Worm (Caenorhabditis elegans) whole organism, L3 larva: ENCODE measurements around the gene Y53F4B.23.

Source experiments
- aly-2 ChIP-seq: fragments of 150-350 bp; optimal IDR thresholded peaks from 2 replicates; lab custom pipeline; 2014; ENCODE audit warnings: missing biosample characterization, missing genetic modification characterization
- fkh-10 ChIP-seq: sonication (generic microtip); optimal IDR thresholded peaks from 2 replicates; lab custom pipeline; 2017; ENCODE audit warnings: missing biosample characterization, missing genetic modification reagents, missing genetic modification characterization
- lin-39 ChIP-seq: fragments of 150-350 bp; optimal IDR thresholded peaks from 2 replicates; lab custom pipeline; 2018; ENCODE audit warnings: missing biosample characterization, missing genetic modification reagents, missing genetic modification characterization
- nhr-76 ChIP-seq: fragments of 150-350 bp; sonication (generic microtip); optimal IDR thresholded peaks from 5 replicates; lab custom pipeline; 2014; ENCODE audit warnings: missing biosample characterization, missing genetic modification characterization
- tbx-2 ChIP-seq: sonication (generic microtip); optimal IDR thresholded peaks from 2 replicates; lab custom pipeline; 2016; ENCODE audit warnings: mild to moderate bottlenecking, missing genetic modification characterization, missing compliant biosample characterization
- zag-1 ChIP-seq: fragments of 150-350 bp; optimal IDR thresholded peaks from 2 replicates; lab custom pipeline; 2014; ENCODE audit warnings: missing biosample characterization, missing genetic modification characterization

DNA sequence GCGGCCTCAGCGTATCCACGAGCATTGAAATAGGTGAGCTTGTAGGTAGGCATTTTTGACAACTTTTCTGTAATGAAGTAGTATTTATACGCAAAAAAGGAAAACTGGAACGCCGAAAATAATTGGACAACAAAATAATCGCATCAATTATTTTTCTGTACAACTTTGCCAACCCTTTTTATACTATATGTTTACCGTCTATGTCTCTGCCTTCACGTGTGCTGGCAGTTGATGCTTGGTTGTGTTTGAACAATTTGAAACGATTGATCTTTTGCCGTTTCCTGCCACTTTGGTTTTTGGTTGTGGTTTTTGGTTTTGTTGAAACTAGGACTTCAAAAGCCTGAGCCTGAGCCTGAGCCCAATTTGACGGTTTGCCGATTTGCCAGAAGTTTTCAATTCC, 43.0 kb downstream of the Y53F4B.23 start, which contains the start of gene gst-28:
- TF ChIP-seq zag-1 (tag; lab: Kevin White, UChicago), result no peak
- no peak for TF ChIP-seq tbx-2
- TF ChIP-seq nhr-76 (tag; lab: Kevin White, UChicago), result no peak
- no peak for TF ChIP-seq lin-39
- no peak for TF ChIP-seq aly-2 (tag; lab: Kevin White, UChicago)
- no peak for TF ChIP-seq fkh-10 (GFP tag; lab: Kevin White, UChicago)
